Fruit fly (Drosophila melanogaster): ENCODE data around the gene CG43675.

DNA sequence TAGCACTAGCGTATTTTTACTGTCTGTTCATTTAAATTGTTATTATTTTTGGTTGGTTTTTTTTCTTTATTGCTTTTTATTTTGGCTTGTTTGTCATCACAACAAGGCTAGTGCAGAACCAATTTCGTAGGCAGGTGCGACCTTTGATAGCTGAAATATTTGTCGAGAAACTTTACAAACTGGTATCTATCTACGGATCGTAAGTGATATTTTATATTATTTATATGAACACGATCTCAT, 15.3 kb upstream of the CG43675 start, which contains the start of gene drn:
- no peak for TF ChIP-seq CTCF (optimal IDR thresholded peaks at IDR 0.05)
- no peak for TF ChIP-seq CG8478 (optimal IDR thresholded peaks at IDR 0.05)
